Fruit fly (Drosophila melanogaster): ENCODE results near the gene Edc3.

Gene Edc3

DNA sequence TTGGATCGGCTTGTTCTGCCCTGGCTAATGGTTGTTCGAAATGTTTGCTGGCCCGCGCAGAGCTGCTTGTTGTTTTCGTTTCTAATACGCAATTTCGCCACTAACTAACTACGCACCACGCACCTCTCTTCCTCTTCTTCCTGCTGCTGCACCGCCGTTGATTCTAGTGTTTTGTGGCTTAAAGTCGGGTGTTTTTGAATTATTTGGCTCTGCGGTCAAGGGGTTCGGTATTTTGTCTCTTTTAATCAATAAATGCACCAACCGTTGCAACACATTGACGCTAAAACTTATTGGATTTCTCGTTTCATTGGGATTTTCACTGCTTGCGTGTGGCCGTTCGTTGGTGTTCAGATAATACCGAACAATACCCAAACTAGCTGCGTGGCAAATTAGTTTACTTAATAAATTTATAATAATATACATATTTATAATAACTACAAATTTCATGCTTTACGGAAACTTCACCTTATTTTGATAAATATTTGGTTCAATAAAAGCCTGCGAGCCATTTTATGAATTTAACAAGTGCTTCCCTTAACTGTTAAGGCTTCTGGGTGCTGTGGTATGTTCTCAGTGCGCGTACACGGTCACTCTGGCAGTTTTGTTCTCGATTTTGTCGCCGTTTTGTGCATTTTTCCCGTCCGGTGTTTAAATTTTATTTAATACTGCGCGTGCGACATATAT is at the start of gene Edc3, which contains the start of gene Nedd4:
Gene Edc3 (minus strand): TSS at position 351 of the 684 bp plus-strand sequence.
Gene Nedd4 (plus strand): TSS at position 571 of the 684 bp plus-strand sequence.
- TF ChIP-seq CG1233 (GFP tag; optimal IDR thresholded peaks at IDR 0.05) (no peak), CG17912 (GFP tag; optimal IDR thresholded peaks at IDR 0.05) (no peak), CG30020 (tag; optimal IDR thresholded peaks at IDR 0.05) (peak; percentile 30), CG10267 (tag; optimal IDR thresholded peaks at IDR 0.05) (peak; percentile 75), gfzf (GFP tag; optimal IDR thresholded peaks at IDR 0.05) (peak; percentile 82), CG12299 (tag; optimal IDR thresholded peaks at IDR 0.05) (peak; percentile 23), Nf-YC (tag; optimal IDR thresholded peaks at IDR 0.05) (peak; percentile 54), row (GFP tag; IDR thresholded peaks at IDR 0.05) (peak; percentile 78), wor (GFP tag; IDR thresholded peaks at IDR 0.05) (no peak), CG4617 (GFP tag; optimal IDR thresholded peaks at IDR 0.05; ENCODE audit: borderline replicate concordance) (peak; percentile 71), CG6765 (GFP tag; optimal IDR thresholded peaks at IDR 0.05) (peak; percentile 50), BtbVII (GFP tag; optimal IDR thresholded peaks at IDR 0.05) (peak; percentile 29), YL-1 (GFP tag; optimal IDR thresholded peaks at IDR 0.05) (peak; percentile 96), gsb-n (tag; optimal IDR thresholded peaks at IDR 0.05) (peak; percentile 69), CG2202 (tag; optimal IDR thresholded peaks at IDR 0.05) (peak; percentile 16), Abd-B (GFP tag; optimal IDR thresholded peaks at IDR 0.05) (no peak), grau (tag; optimal IDR thresholded peaks at IDR 0.05) (peak; percentile 32), pros (GFP tag; optimal IDR thresholded peaks at IDR 0.05) (no peak), Spps (tag; optimal IDR thresholded peaks at IDR 0.05) (peak; percentile 2), trem (tag; optimal IDR thresholded peaks at IDR 0.05) (peak; percentile 76), repo (GFP tag; optimal IDR thresholded peaks at IDR 0.05) (no peak), CG18619 (GFP tag; optimal IDR thresholded peaks at IDR 0.05) (peak; percentile 25), CG2712 (tag; optimal IDR thresholded peaks at IDR 0.05) (peak; percentile 60), CG15073 (GFP tag; optimal IDR thresholded peaks at IDR 0.05) (no peak), CG17829 (tag; optimal IDR thresholded peaks at IDR 0.05) (peak; percentile 47), CG31441 (GFP tag; IDR thresholded peaks at IDR 0.05) (peak; percentile 54; the same call in 1 of the 2 replicates), CG13287 (GFP tag; IDR thresholded peaks at IDR 0.05; ENCODE audit: partially characterized antibody) (no peak), nerfin-1 (tag; optimal IDR thresholded peaks at IDR 0.05) (peak; percentile 2), chinmo (GFP tag; IDR thresholded peaks at IDR 0.05; ENCODE audit: partially characterized antibody) (0 out of 4 replicates have a peak, but pooled peaks have one; percentile 65), CG13775 (GFP tag; optimal IDR thresholded peaks at IDR 0.05) (peak; percentile 39), CG18599 (GFP tag; optimal IDR thresholded peaks at IDR 0.05) (peak; percentile 26), CoRest (tag; optimal IDR thresholded peaks at IDR 0.05) (peak; percentile 40), CG15601 (tag; optimal IDR thresholded peaks at IDR 0.05) (peak; percentile 51), CG12659 (GFP tag; optimal IDR thresholded peaks at IDR 0.05) (peak; percentile 63), Elba2 (GFP tag; optimal IDR thresholded peaks at IDR 0.05) (peak; percentile 53), stwl (tag; optimal IDR thresholded peaks at IDR 0.05) (peak; percentile 60), CG17186 (GFP tag; optimal IDR thresholded peaks at IDR 0.05) (peak; percentile 19), pzg (GFP tag; optimal IDR thresholded peaks at IDR 0.05) (peak; percentile 52), CG15514 (GFP tag; optimal IDR thresholded peaks at IDR 0.05) (peak; percentile 55), D19A (tag; optimal IDR thresholded peaks at IDR 0.05) (peak; percentile 41), CG10543 (GFP tag; optimal IDR thresholded peaks at IDR 0.05) (peak; percentile 39), Sox100B (GFP tag; optimal IDR thresholded peaks at IDR 0.05) (peak; percentile 30), phol (tag; optimal IDR thresholded peaks at IDR 0.05) (peak; percentile 50), CG10979 (tag; optimal IDR thresholded peaks at IDR 0.05) (no peak), CTCF (GFP tag; optimal IDR thresholded peaks at IDR 0.05) (peak; percentile 38), unc-4 (GFP tag; IDR thresholded peaks at IDR 0.05; ENCODE audit: partially characterized antibody) (no peak), MESR4 (GFP tag; optimal IDR thresholded peaks at IDR 0.05) (peak; percentile 95), CG18262 (tag; optimal IDR thresholded peaks at IDR 0.05) (peak; percentile 19)
